Worm (Caenorhabditis elegans) whole organism, early embryonic: Measurements from ENCODE around the gene ztf-13.

Experiments used
- F13C5.2 ChIP-seq: sonication (generic microtip); optimal IDR thresholded peaks from 2 replicates; lab custom pipeline; 2017; ENCODE audit warnings: mild to moderate bottlenecking, missing genetic modification characterization, inconsistent platforms, missing compliant biosample characterization
- aly-1 ChIP-seq: sonication (generic microtip); optimal IDR thresholded peaks from 2 replicates; lab custom pipeline; 2016; ENCODE audit warnings: missing genetic modification characterization, missing compliant biosample characterization
- ama-1 ChIP-seq: fragments of 150-350 bp; optimal IDR thresholded peaks from 2 replicates; lab custom pipeline; 2014
- ceh-13 ChIP-seq: fragments of 200-800 bp; sonication (Bioruptor generic); optimal IDR thresholded peaks from 2 replicates; lab custom pipeline; 2018; ENCODE audit warnings: mild to moderate bottlenecking, missing genetic modification characterization, missing compliant biosample characterization
- flt-1 ChIP-seq: fragments of 200-800 bp; sonication (Bioruptor generic); IDR thresholded peaks from 2 replicates; pipeline ENCODE4 v1.3.6; 2022; ENCODE audit warnings: missing genetic modification characterization, missing compliant biosample characterization
- hnd-1 ChIP-seq: sonication (generic microtip); optimal IDR thresholded peaks from 2 replicates; lab custom pipeline; 2016; ENCODE audit warnings: missing genetic modification characterization, missing compliant biosample characterization
- scrt-1 ChIP-seq: fragments of 200-800 bp; sonication (Bioruptor generic); IDR thresholded peaks from 2 replicates; pipeline ENCODE4 v1.3.6; 2022; ENCODE audit warnings: missing genetic modification characterization, missing compliant biosample characterization

ce11 chrX:3091119-3091746 lies 10.7 kb downstream of the ztf-13 start:
- TF ChIP-seq flt-1 (no peak), ama-1 (no peak), aly-1 (no peak), ceh-13 (GFP tag; lab: Kevin White, UChicago) (no peak), scrt-1 (GFP tag; lab: Robert Waterston, UW) (no peak), hnd-1 (tag; lab: Kevin White, UChicago) (no peak), F13C5.2 (tag; lab: Kevin White, UChicago) (no peak)
